Worm (Caenorhabditis elegans): Measurements from ENCODE around the gene F28C6.10.

- TF ChIP-seq ama-1 (optimal IDR thresholded peaks at IDR 0.05): no peak
- TF ChIP-seq fos-1 (tag; optimal IDR thresholded peaks at IDR 0.05): no peak
- no peak for TF ChIP-seq skn-1 (tag; optimal IDR thresholded peaks at IDR 0.05)
- no peak for TF ChIP-seq ces-1 (GFP tag; optimal IDR thresholded peaks at IDR 0.05)
- no peak for TF ChIP-seq dmd-8 (GFP tag; IDR thresholded peaks at IDR 0.05)
- no peak for TF ChIP-seq pha-4 (GFP tag; IDR thresholded peaks at IDR 0.05)
- no peak for TF ChIP-seq pha-4 (tag; optimal IDR thresholded peaks at IDR 0.05)
- TF ChIP-seq dpl-1 (GFP tag; optimal IDR thresholded peaks at IDR 0.05): no peak
- no peak for TF ChIP-seq hlh-30 (tag; optimal IDR thresholded peaks at IDR 0.05; ENCODE audit: insufficient read depth)
- no peak for TF ChIP-seq lsy-2 (tag; optimal IDR thresholded peaks at IDR 0.05)
- no peak for TF ChIP-seq snpc-1.2 (GFP tag; IDR thresholded peaks at IDR 0.05)
Measured at ce11 chrII:8612470-8612869, 4.7 kb downstream of the F28C6.10 start, which contains the start of gene T22C8.1.
